Fruit fly (Drosophila melanogaster): ENCODE data around the gene ush.

The ush gene

dm6 chr2L:530245-530644 is 54.2 kb downstream of the ush start (continued):
- TF ChIP-seq CG11695 (GFP tag; IDR thresholded peaks at IDR 0.05) = 0 out of 3 replicates have a peak, but pooled peaks have one; percentile 26
- no peak for TF ChIP-seq trem (tag; optimal IDR thresholded peaks at IDR 0.05)
- no peak for TF ChIP-seq CG12659 (GFP tag; optimal IDR thresholded peaks at IDR 0.05)
- peak; percentile 74 for TF ChIP-seq Ets65A (GFP tag)
- no peak for TF ChIP-seq prd (optimal IDR thresholded peaks at IDR 0.05)
- TF ChIP-seq prd (GFP tag; IDR thresholded peaks at IDR 0.05) = peak; percentile 66
- 0 out of 3 replicates have a peak, but pooled peaks have one; percentile 28 for TF ChIP-seq CG2889 (GFP tag; IDR thresholded peaks at IDR 0.05)
- TF ChIP-seq CG17328 (GFP tag; IDR thresholded peaks at IDR 0.05) = peak; percentile 53; the same call in 1 of the 2 replicates
- TF ChIP-seq Hr3 (GFP tag; optimal IDR thresholded peaks at IDR 0.05) = peak; percentile 14
- no peak for TF ChIP-seq CG17612 (GFP tag; IDR thresholded peaks at IDR 0.05)
- no peak for TF ChIP-seq dimm (GFP tag; IDR thresholded peaks at IDR 0.05)
- no peak for TF ChIP-seq Fer3 (tag; optimal IDR thresholded peaks at IDR 0.05)
- TF ChIP-seq Hmr (GFP tag; optimal IDR thresholded peaks at IDR 0.05) = peak; percentile 2
- no peak for TF ChIP-seq CG18619 (GFP tag; optimal IDR thresholded peaks at IDR 0.05)
- 0 out of 2 replicates have a peak, but pooled peaks have one; percentile 22 for TF ChIP-seq vvl (GFP tag; IDR thresholded peaks at IDR 0.05)
- peak; percentile 4 for TF ChIP-seq lab (GFP tag; optimal IDR thresholded peaks at IDR 0.05)
- TF ChIP-seq otp (GFP tag; IDR thresholded peaks at IDR 0.05) = no peak
- no peak for TF ChIP-seq CG7357 (GFP tag; IDR thresholded peaks at IDR 0.05)
- no peak for TF ChIP-seq CG3281 (GFP tag; optimal IDR thresholded peaks at IDR 0.05)
- TF ChIP-seq Xrp1 (GFP tag; IDR thresholded peaks at IDR 0.05) = peak; percentile 48; the same call in 1 of the 2 replicates
- peak; percentile 29 for TF ChIP-seq mam (GFP tag; optimal IDR thresholded peaks at IDR 0.05)
- no peak for TF ChIP-seq chm (GFP tag; IDR thresholded peaks at IDR 0.05)
- TF ChIP-seq ro (GFP tag; IDR thresholded peaks at IDR 0.05) = no peak
- TF ChIP-seq exex (tag; optimal IDR thresholded peaks at IDR 0.05) = no peak
- TF ChIP-seq Six4 (GFP tag; optimal IDR thresholded peaks at IDR 0.05) = no peak
- 0 out of 2 replicates have a peak, but pooled peaks have one; percentile 4 for TF ChIP-seq HLH3B (GFP tag; IDR thresholded peaks at IDR 0.05)
- TF ChIP-seq CG1792 (GFP tag; optimal IDR thresholded peaks at IDR 0.05) = no peak
- no peak for TF ChIP-seq Stat92E (GFP tag; optimal IDR thresholded peaks at IDR 0.05)
- no peak for TF ChIP-seq CG6765 (GFP tag; optimal IDR thresholded peaks at IDR 0.05)
- TF ChIP-seq pan (optimal IDR thresholded peaks at IDR 0.05) = no peak
- TF ChIP-seq pan (GFP tag; optimal IDR thresholded peaks at IDR 0.05 in 1 of 2, IDR thresholded peaks at IDR 0.05 in 1 of 2) = peak in 1 of 2 experiments; percentile 6
- TF ChIP-seq CG34422 (GFP tag; IDR thresholded peaks at IDR 0.05) = peak; percentile 28; the same call in 1 of the 3 replicates
- peak; percentile 18 for TF ChIP-seq CG9876 (GFP tag; optimal IDR thresholded peaks at IDR 0.05)
- no peak for TF ChIP-seq CG2712 (tag; optimal IDR thresholded peaks at IDR 0.05)
- no peak for TF ChIP-seq HmgD (GFP tag; optimal IDR thresholded peaks at IDR 0.05)
- no peak for TF ChIP-seq Side (GFP tag; optimal IDR thresholded peaks at IDR 0.05)
- TF ChIP-seq dmrt99B (tag; optimal IDR thresholded peaks at IDR 0.05) = peak; percentile 35
- peak; percentile 6 for TF ChIP-seq grau (tag; optimal IDR thresholded peaks at IDR 0.05)
- no peak for TF ChIP-seq CG2116 (GFP tag; optimal IDR thresholded peaks at IDR 0.05)
- 0 out of 2 replicates have a peak, but pooled peaks have one; percentile 8 for TF ChIP-seq CG32772 (GFP tag; IDR thresholded peaks at IDR 0.05)
- no peak for TF ChIP-seq CG31441 (GFP tag; IDR thresholded peaks at IDR 0.05)
- TF ChIP-seq CG6791 (GFP tag; IDR thresholded peaks at IDR 0.05; ENCODE audit: partially characterized antibody) = no peak
- no peak for TF ChIP-seq Trl (optimal IDR thresholded peaks at IDR 0.05)
- peak; percentile 28 for TF ChIP-seq Trl (GFP tag; optimal IDR thresholded peaks at IDR 0.05)
- peak; percentile 34; the same call in 1 of the 3 replicates for TF ChIP-seq dysf (GFP tag; IDR thresholded peaks at IDR 0.05)
- no peak for TF ChIP-seq p53 (GFP tag; optimal IDR thresholded peaks at IDR 0.05)
- TF ChIP-seq CG18599 (GFP tag; optimal IDR thresholded peaks at IDR 0.05) = peak; percentile 45
- TF ChIP-seq CG6683 (GFP tag; optimal IDR thresholded peaks at IDR 0.05) = no peak
- TF ChIP-seq shn (GFP tag; optimal IDR thresholded peaks at IDR 0.05) = no peak
- TF ChIP-seq CG32532 (GFP tag; IDR thresholded peaks at IDR 0.05) = peak; percentile 41; the same call in 1 of the 2 replicates
- no peak for TF ChIP-seq toy (GFP tag; IDR thresholded peaks at IDR 0.05)
- TF ChIP-seq Antp (GFP tag; optimal IDR thresholded peaks at IDR 0.05) = peak; percentile 46

Measured in whole organism, embryonic.